Worm (Caenorhabditis elegans) whole organism, L2 larva: ENCODE measurements around the gene nhr-192.

ENCODE experiments used
- R02D3.7 ChIP-seq: fragments of 150-350 bp; optimal IDR thresholded peaks from 2 replicates; lab custom pipeline; 2014; ENCODE audit warnings: missing biosample characterization, missing genetic modification characterization
- Y55F3AM.14 ChIP-seq: fragments of 200-800 bp; sonication (Bioruptor generic); optimal IDR thresholded peaks from 2 replicates; lab custom pipeline; 2018; ENCODE audit warnings: mild to moderate bottlenecking, missing genetic modification characterization, missing compliant biosample characterization
- ceh-82 ChIP-seq: fragments of 150-350 bp; optimal IDR thresholded peaks from 2 replicates; lab custom pipeline; 2014; ENCODE audit warnings: missing biosample characterization, missing genetic modification characterization
- egl-27 ChIP-seq: sonication (generic microtip); optimal IDR thresholded peaks from 3 replicates; lab custom pipeline; 2017; ENCODE audit warnings: missing biosample characterization, missing genetic modification reagents, missing genetic modification characterization
- elt-1 ChIP-seq: fragments of 150-350 bp; optimal IDR thresholded peaks from 2 replicates; lab custom pipeline; 2014; ENCODE audit warnings: missing biosample characterization, missing genetic modification characterization
- elt-3 ChIP-seq: sonication (generic microtip); optimal IDR thresholded peaks from 2 replicates; lab custom pipeline; 2017; ENCODE audit warnings: missing biosample characterization, missing genetic modification characterization
- nhr-237 ChIP-seq: fragments of 150-350 bp; optimal IDR thresholded peaks from 2 replicates; lab custom pipeline; 2014; ENCODE audit warnings: missing biosample characterization, missing genetic modification characterization
- sem-4 ChIP-seq: fragments of 150-350 bp; optimal IDR thresholded peaks from 2 replicates; lab custom pipeline; 2014; ENCODE audit warnings: missing biosample characterization, missing genetic modification reagents, missing genetic modification characterization
- sma-3 ChIP-seq: sonication (generic microtip); optimal IDR thresholded peaks from 2 replicates; lab custom pipeline; 2016; ENCODE audit warnings: missing genetic modification reagents, missing genetic modification characterization, missing compliant biosample characterization
- snpc-4 ChIP-seq: fragments of 150-350 bp; optimal IDR thresholded peaks from 2 replicates; lab custom pipeline; 2014; ENCODE audit warnings: missing biosample characterization, missing genetic modification characterization
- unc-62 ChIP-seq: fragments of 150-350 bp; optimal IDR thresholded peaks from 2 replicates; lab custom pipeline; 2014; ENCODE audit warnings: missing biosample characterization, missing genetic modification reagents, missing genetic modification characterization
- ztf-4 ChIP-seq: fragments of 150-350 bp; optimal IDR thresholded peaks from 2 replicates; lab custom pipeline; 2014; ENCODE audit warnings: missing biosample characterization, missing genetic modification characterization

- TF ChIP-seq snpc-4 (tag; lab: Kevin White, UChicago) (no peak), unc-62 (no peak), R02D3.7 (tag; lab: Kevin White, UChicago) (no peak), sma-3 (GFP tag; lab: Kevin White, UChicago) (no peak), ceh-82 (tag; lab: Kevin White, UChicago) (no peak), nhr-237 (no peak), elt-3 (tag; lab: Kevin White, UChicago) (no peak), egl-27 (no peak), elt-1 (tag; lab: Kevin White, UChicago) (no peak), ztf-4 (tag; lab: Kevin White, UChicago) (no peak), sem-4 (tag; lab: Kevin White, UChicago) (no peak), Y55F3AM.14 (no peak)
Observed at ce11 chrV:10094374-10094773, 23.9 kb upstream of the nhr-192 start, which contains the start of gene srd-49.
